Worm (Caenorhabditis elegans) whole organism, L4 larva: ENCODE results near the gene Y54G11A.1.
"Not testable (repeated sequence)": the region's sequence is repeated elsewhere in the genome, so short reads cannot be mapped to it uniquely, and the experiment has no call there.

Experiments used
- fos-1 ChIP-seq: fragments of 150-350 bp; optimal IDR thresholded peaks from 2 replicates; lab custom pipeline; 2014; ENCODE audit warnings: missing biosample characterization, missing genetic modification characterization
- nhr-237 ChIP-seq: sonication (generic microtip); optimal IDR thresholded peaks from 2 replicates; lab custom pipeline; 2017; ENCODE audit warnings: missing biosample characterization, missing genetic modification characterization
- snpc-1.2 ChIP-seq: fragments of 200-800 bp; sonication (Bioruptor generic); IDR thresholded peaks from 2 replicates; pipeline ENCODE4 v1.3.6; 2022; ENCODE audit warnings: missing genetic modification reagents, missing genetic modification characterization, missing compliant biosample characterization

DNA sequence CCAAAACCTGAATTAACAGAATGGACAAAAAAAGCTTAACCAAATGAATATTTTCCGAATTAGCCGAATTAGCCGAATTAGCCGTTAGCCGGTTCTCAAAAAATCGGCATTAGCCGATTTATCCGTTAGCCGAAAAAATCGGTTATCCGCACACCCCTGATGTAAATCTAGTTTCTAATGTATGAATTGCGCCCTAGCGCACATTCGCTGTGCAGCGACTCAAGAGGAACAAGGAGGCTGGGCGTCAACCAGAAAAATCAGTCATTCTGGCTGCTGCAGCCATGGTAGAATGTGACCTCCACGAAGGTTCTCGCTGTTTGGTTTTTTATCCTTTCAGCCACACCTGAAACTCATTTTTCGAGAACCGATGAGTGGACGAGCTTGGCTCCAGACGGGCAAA, 22.9 kb upstream of the Y54G11A.1 start:
- not testable (repeated sequence) for TF ChIP-seq nhr-237; snpc-1.2 (GFP tag; lab: Robert Waterston, UW); fos-1
